Worm (Caenorhabditis elegans) whole organism, young adult: ENCODE measurements around the gene C14E2.3.

Experiments used
- B0019.2 ChIP-seq: fragments of 200-800 bp; sonication (Bioruptor generic); conservative IDR thresholded peaks from 2 replicates; pipeline ENCODE4 v1.3.6; 2022; ENCODE audit warnings: missing genetic modification reagents, missing genetic modification characterization, missing compliant biosample characterization
- B0261.1 ChIP-seq: sonication (generic microtip); optimal IDR thresholded peaks from 2 replicates; lab custom pipeline; 2016; ENCODE audit warnings: mild to moderate bottlenecking, missing genetic modification characterization, moderate library complexity, missing compliant biosample characterization
- B0336.3 ChIP-seq: fragments of 200-800 bp; sonication (Bioruptor generic); IDR thresholded peaks from 2 replicates; pipeline ENCODE4 v1.3.6; 2022; ENCODE audit warnings: missing genetic modification characterization, missing compliant biosample characterization
- C06A6.2 ChIP-seq: fragments of 200-800 bp; sonication (Bioruptor generic); conservative IDR thresholded peaks from 2 replicates; pipeline ENCODE4 v1.3.6; 2022; ENCODE audit warnings: missing genetic modification characterization, missing compliant biosample characterization
- F10E7.11 ChIP-seq: sonication (generic microtip); optimal IDR thresholded peaks from 2 replicates; lab custom pipeline; 2017; ENCODE audit warnings: mild to moderate bottlenecking, missing genetic modification characterization, moderate library complexity, missing compliant biosample characterization
- F39B2.1 ChIP-seq: fragments of 200-800 bp; sonication (Bioruptor generic); IDR thresholded peaks from 2 replicates; pipeline ENCODE4 v1.3.6; 2022; ENCODE audit warnings: missing genetic modification reagents, missing genetic modification characterization, missing compliant biosample characterization
- K11D2.4 ChIP-seq: fragments of 200-800 bp; sonication (Bioruptor generic); IDR thresholded peaks from 2 replicates; pipeline ENCODE4 v1.3.6; 2022; ENCODE audit warnings: missing genetic modification reagents, missing genetic modification characterization, missing compliant biosample characterization
- T07F8.4 ChIP-seq: sonication (generic microtip); optimal IDR thresholded peaks from 2 replicates; lab custom pipeline; 2016; ENCODE audit warnings: mild to moderate bottlenecking, missing genetic modification characterization, moderate library complexity, missing compliant biosample characterization
- T26A5.8 ChIP-seq: sonication (generic microtip); optimal IDR thresholded peaks from 2 replicates; lab custom pipeline; 2016; ENCODE audit warnings: missing genetic modification characterization, missing compliant biosample characterization
- Y53F4B.3 ChIP-seq: fragments of 200-800 bp; sonication (Bioruptor generic); IDR thresholded peaks from 2 replicates; pipeline ENCODE4 v1.3.6; 2022; ENCODE audit warnings: missing genetic modification reagents, missing genetic modification characterization, missing compliant biosample characterization
- Y79H2A.3 ChIP-seq: fragments of 200-800 bp; sonication (Bioruptor generic); conservative IDR thresholded peaks from 2 replicates; pipeline ENCODE4 v1.3.6; 2022; ENCODE audit warnings: missing genetic modification reagents, missing genetic modification characterization, missing compliant biosample characterization
- akir-1 ChIP-seq: fragments of 200-800 bp; sonication (Bioruptor generic); optimal IDR thresholded peaks from 2 replicates; lab custom pipeline; 2018; ENCODE audit warnings: mild to moderate bottlenecking, missing genetic modification characterization, moderate library complexity, missing compliant biosample characterization
- atf-7 ChIP-seq: sonication (generic microtip); optimal IDR thresholded peaks from 2 replicates; lab custom pipeline; 2017; ENCODE audit warnings: mild to moderate bottlenecking, missing genetic modification characterization, missing compliant biosample characterization
- attf-5 ChIP-seq: fragments of 200-800 bp; sonication (Bioruptor generic); optimal IDR thresholded peaks from 2 replicates; lab custom pipeline; 2018; ENCODE audit warnings: mild to moderate bottlenecking, missing genetic modification characterization, missing compliant biosample characterization
- bed-1 ChIP-seq: fragments of 200-800 bp; sonication (Bioruptor generic); IDR thresholded peaks from 2 replicates; pipeline ENCODE4 v1.3.6; 2022; ENCODE audit warnings: missing genetic modification reagents, missing genetic modification characterization, missing compliant biosample characterization
- ceh-27 ChIP-seq: fragments of 200-800 bp; sonication (Bioruptor generic); optimal IDR thresholded peaks from 2 replicates; lab custom pipeline; 2018; ENCODE audit warnings: mild to moderate bottlenecking, missing genetic modification characterization, moderate library complexity, missing compliant biosample characterization
- ceh-79 ChIP-seq: sonication (generic microtip); optimal IDR thresholded peaks from 2 replicates; lab custom pipeline; 2017; ENCODE audit warnings: mild to moderate bottlenecking, missing genetic modification characterization, missing compliant biosample characterization
- dox-1 ChIP-seq: fragments of 200-800 bp; sonication (Bioruptor generic); IDR thresholded peaks from 2 replicates; pipeline ENCODE4 v1.3.6; 2022; ENCODE audit warnings: missing genetic modification reagents, missing genetic modification characterization, missing compliant biosample characterization
- dpff-1 ChIP-seq: sonication (generic microtip); optimal IDR thresholded peaks from 2 replicates; lab custom pipeline; 2017; ENCODE audit warnings: mild to moderate bottlenecking, missing genetic modification characterization, missing compliant biosample characterization
- efl-1 ChIP-seq: fragments of 150-350 bp; optimal IDR thresholded peaks from 2 replicates; lab custom pipeline; 2014; ENCODE audit warnings: missing biosample characterization, missing genetic modification reagents, missing genetic modification characterization
- egl-18 ChIP-seq: fragments of 200-800 bp; sonication (Bioruptor generic); IDR thresholded peaks from 2 replicates; pipeline ENCODE4 v1.3.6; 2022; ENCODE audit warnings: missing genetic modification reagents, missing genetic modification characterization, missing compliant biosample characterization
- egl-44 ChIP-seq: fragments of 200-800 bp; sonication (Bioruptor generic); IDR thresholded peaks from 2 replicates; pipeline ENCODE4 v1.3.6; 2022; ENCODE audit warnings: missing genetic modification reagents, missing genetic modification characterization, missing compliant biosample characterization
- ets-4 ChIP-seq: fragments of 200-800 bp; sonication (Bioruptor generic); optimal IDR thresholded peaks from 2 replicates; lab custom pipeline; 2018; ENCODE audit warnings: mild to moderate bottlenecking, missing genetic modification characterization, missing compliant biosample characterization
- him-1 ChIP-seq: sonication (generic microtip); optimal IDR thresholded peaks from 2 replicates; lab custom pipeline; 2016; ENCODE audit warnings: missing genotype, missing genetic modification reagents, missing genetic modification characterization, missing compliant biosample characterization
- hmg-1.2 ChIP-seq: fragments of 200-800 bp; sonication (Bioruptor generic); IDR thresholded peaks from 2 replicates; pipeline ENCODE4 v1.3.6; 2022; ENCODE audit warnings: missing genetic modification reagents, missing genetic modification characterization, missing compliant biosample characterization
- hmg-20 ChIP-seq: fragments of 200-800 bp; sonication (Bioruptor generic); IDR thresholded peaks from 2 replicates; pipeline ENCODE4 v1.3.6; 2022; ENCODE audit warnings: missing genetic modification reagents, missing genetic modification characterization, missing compliant biosample characterization
- lag-1 ChIP-seq: fragments of 200-800 bp; sonication (Bioruptor generic); IDR thresholded peaks from 2 replicates; pipeline ENCODE4 v1.3.6; 2022; ENCODE audit warnings: missing genetic modification reagents, missing genetic modification characterization, missing compliant biosample characterization
- lin-26 ChIP-seq: fragments of 200-800 bp; sonication (Bioruptor generic); IDR thresholded peaks from 2 replicates; pipeline ENCODE4 v1.3.6; 2022; ENCODE audit warnings: missing genetic modification reagents, missing genetic modification characterization, missing compliant biosample characterization
- lin-35 ChIP-seq, 3 experiments: fragments of 150-350 bp in 2 of 3; sonication (generic microtip) in 1 of 3; optimal IDR thresholded peaks; 2 replicates each; lab custom pipeline; 2014 to 2018; ENCODE audit warnings: missing biosample characterization in 3 of 3, missing genetic modification characterization in 3 of 3, missing genetic modification reagents in 3 of 3
- lir-1 ChIP-seq: fragments of 200-800 bp; sonication (Bioruptor generic); conservative IDR thresholded peaks from 2 replicates; pipeline ENCODE4 v1.3.6; 2022; ENCODE audit warnings: missing genetic modification reagents, missing genetic modification characterization, missing compliant biosample characterization
- lsy-27 ChIP-seq: sonication (generic microtip); optimal IDR thresholded peaks from 2 replicates; lab custom pipeline; 2017; ENCODE audit warnings: missing genetic modification characterization, mild to moderate bottlenecking, missing compliant biosample characterization, antibody characterized with exemption, missing genotype, borderline replicate concordance; ENCODE audit not compliant: insufficient read depth
- madf-3 ChIP-seq: fragments of 200-800 bp; sonication (Bioruptor generic); IDR thresholded peaks from 2 replicates; pipeline ENCODE4 v1.3.6; 2022; ENCODE audit warnings: missing genetic modification reagents, missing genetic modification characterization, missing compliant biosample characterization
- mcd-1 ChIP-seq: fragments of 200-800 bp; sonication (Bioruptor generic); IDR thresholded peaks from 2 replicates; pipeline ENCODE4 v1.3.6; 2022; ENCODE audit warnings: missing genetic modification reagents, missing genetic modification characterization, missing compliant biosample characterization
- mes-4 ChIP-seq: sonication (generic microtip); optimal IDR thresholded peaks from 2 replicates; lab custom pipeline; 2016; ENCODE audit warnings: missing genotype, missing genetic modification characterization, missing compliant biosample characterization
- mxl-1 ChIP-seq: sonication (generic microtip); optimal IDR thresholded peaks from 2 replicates; lab custom pipeline; 2016; ENCODE audit warnings: missing genetic modification characterization, missing compliant biosample characterization
- nhr-120 ChIP-seq: fragments of 200-800 bp; sonication (Bioruptor generic); IDR thresholded peaks from 2 replicates; pipeline ENCODE4 v1.3.6; 2022; ENCODE audit warnings: missing genetic modification characterization, missing compliant biosample characterization
- pbrm-1 ChIP-seq: fragments of 200-800 bp; sonication (Bioruptor generic); IDR thresholded peaks from 2 replicates; pipeline ENCODE4 v1.3.6; 2022; ENCODE audit warnings: missing genetic modification reagents, missing genetic modification characterization, missing compliant biosample characterization
- rcor-1 ChIP-seq: fragments of 200-800 bp; sonication (Bioruptor generic); IDR thresholded peaks from 2 replicates; pipeline ENCODE4 v1.3.6; 2022; ENCODE audit warnings: missing genetic modification reagents, missing genetic modification characterization, missing compliant biosample characterization
- rec-8 ChIP-seq, 2 experiments: sonication (generic microtip); optimal IDR thresholded peaks; 2 replicates each; lab custom pipeline; 2016; ENCODE audit warnings: mild to moderate bottlenecking in 2 of 2, missing genetic modification characterization in 2 of 2, missing genetic modification reagents in 2 of 2, missing genotype in 2 of 2, missing biosample characterization in 1 of 2, missing compliant biosample characterization in 1 of 2, moderate library complexity in 1 of 2
- repo-1 ChIP-seq: sonication (generic microtip); optimal IDR thresholded peaks from 2 replicates; lab custom pipeline; 2017; ENCODE audit warnings: mild to moderate bottlenecking, missing genetic modification characterization, missing compliant biosample characterization
- snpc-4 ChIP-seq, 5 experiments: fragments of 150-350 bp in 1 of 5; sonication (generic microtip) in 4 of 5; optimal IDR thresholded peaks; 2 replicates each; lab custom pipeline; 2014 to 2018; ENCODE audit warnings: missing genetic modification characterization in 5 of 5, missing biosample characterization in 3 of 5, antibody characterized with exemption in 2 of 5, mild to moderate bottlenecking in 2 of 5, missing compliant biosample characterization in 2 of 5, missing genotype in 2 of 5, moderate library complexity in 2 of 5, missing genetic modification reagents in 1 of 5
- tbx-9 ChIP-seq: sonication (generic microtip); optimal IDR thresholded peaks from 2 replicates; lab custom pipeline; 2016; ENCODE audit warnings: borderline replicate concordance, missing genetic modification characterization, inconsistent platforms, missing compliant biosample characterization
- unc-130 ChIP-seq: sonication (generic microtip); optimal IDR thresholded peaks from 2 replicates; lab custom pipeline; 2016; ENCODE audit warnings: missing genetic modification reagents, missing genetic modification characterization, missing compliant biosample characterization
- zfh-2 ChIP-seq: fragments of 200-800 bp; sonication (Bioruptor generic); conservative IDR thresholded peaks from 2 replicates; pipeline ENCODE4 v1.3.6; 2022; ENCODE audit warnings: missing genetic modification reagents, missing genetic modification characterization, missing compliant biosample characterization
- zim-3 ChIP-seq: sonication (generic microtip); optimal IDR thresholded peaks from 2 replicates; lab custom pipeline; 2017; ENCODE audit warnings: mild to moderate bottlenecking, missing genetic modification characterization, moderate library complexity, missing compliant biosample characterization
- ztf-18 ChIP-seq: sonication (generic microtip); optimal IDR thresholded peaks from 2 replicates; lab custom pipeline; 2016; ENCODE audit warnings: missing genotype, mild to moderate bottlenecking, missing genetic modification characterization, missing compliant biosample characterization
- ztf-25 ChIP-seq: fragments of 200-800 bp; sonication (Bioruptor generic); IDR thresholded peaks from 2 replicates; pipeline ENCODE4 v1.3.6; 2022; ENCODE audit warnings: missing genetic modification reagents, missing genetic modification characterization, missing compliant biosample characterization
- ztf-26 ChIP-seq: sonication (generic microtip); optimal IDR thresholded peaks from 2 replicates; lab custom pipeline; 2017; ENCODE audit warnings: missing genetic modification characterization, missing compliant biosample characterization

The C14E2.3 gene

DNA sequence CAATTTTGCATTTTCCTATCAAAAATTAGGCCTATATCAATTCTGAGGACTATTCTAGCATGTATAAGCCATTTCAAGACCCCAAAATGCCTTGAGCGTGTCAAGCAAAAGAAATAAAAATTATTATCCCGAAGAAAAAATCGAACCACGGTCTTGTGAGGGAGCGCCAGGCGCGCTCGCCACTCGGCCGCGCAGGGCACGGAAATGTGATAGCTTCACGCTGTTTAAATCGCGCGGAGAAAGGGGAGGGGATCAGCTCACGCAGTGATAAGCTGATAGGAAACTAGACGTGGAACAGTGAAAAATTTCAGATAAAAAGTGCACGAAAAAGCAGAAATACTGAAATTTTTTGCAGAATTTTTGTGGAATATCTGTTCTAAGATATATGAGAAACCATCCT is 26.4 kb upstream of the C14E2.3 start (continued):
- peak; percentile 59; the same call in 1 of the 2 replicates for TF ChIP-seq B0336.3 (GFP tag; lab: Robert Waterston, UW)
- TF ChIP-seq lir-1 (GFP tag; lab: Robert Waterston, UW), result 0 out of 2 replicates have a peak, but pooled peaks have one; percentile 33
- no peak for TF ChIP-seq bed-1 (GFP tag; lab: Robert Waterston, UW)
- TF ChIP-seq atf-7, result peak; percentile 55
- TF ChIP-seq rcor-1 (GFP tag; lab: Robert Waterston, UW), result peak; percentile 64
- no peak for TF ChIP-seq dpff-1 (tag; lab: Kevin White, UChicago)
- peak; percentile 76; the same call in 1 of the 2 replicates for TF ChIP-seq ztf-25 (GFP tag; lab: Robert Waterston, UW)
- TF ChIP-seq mxl-1 (tag; lab: Kevin White, UChicago), result peak; percentile 70
- TF ChIP-seq egl-18 (GFP tag; lab: Robert Waterston, UW), result no peak
- no peak for TF ChIP-seq Y53F4B.3
- TF ChIP-seq K11D2.4 (GFP tag; lab: Robert Waterston, UW), result peak; percentile 64
- TF ChIP-seq zfh-2 (GFP tag; lab: Robert Waterston, UW), result peak; percentile 87
- peak; percentile 50 to 88 for TF ChIP-seq rec-8 (tag; optimal IDR thresholded peaks at IDR 0.05; lab: Kevin White, UChicago)
- TF ChIP-seq T07F8.4 (tag; lab: Kevin White, UChicago), result peak; percentile 56
- no peak for TF ChIP-seq lag-1 (GFP tag; lab: Robert Waterston, UW)
- TF ChIP-seq C06A6.2 (GFP tag; lab: Robert Waterston, UW), result no peak
- TF ChIP-seq attf-5 (GFP tag; lab: Kevin White, UChicago), result peak; percentile 71
- peak; percentile 35 for TF ChIP-seq repo-1 (tag; lab: Kevin White, UChicago)
- TF ChIP-seq egl-44 (GFP tag; lab: Robert Waterston, UW), result peak; percentile 71; the same call in 1 of the 2 replicates
- TF ChIP-seq ceh-27 (GFP tag; lab: Kevin White, UChicago), result peak; percentile 50
- TF ChIP-seq dox-1, result peak; percentile 73
- TF ChIP-seq unc-130 (GFP tag; lab: Kevin White, UChicago), result peak; percentile 45
- no peak for TF ChIP-seq T26A5.8 (tag; lab: Kevin White, UChicago)
- TF ChIP-seq efl-1 (GFP tag; lab: Kevin White, UChicago), result no peak
- TF ChIP-seq mcd-1 (GFP tag; lab: Robert Waterston, UW), result peak; percentile 36; the same call in 1 of the 2 replicates
- TF ChIP-seq akir-1, result no peak
- TF ChIP-seq hmg-20, result 0 out of 2 replicates have a peak, but pooled peaks have one; percentile 14
- TF ChIP-seq pbrm-1 (GFP tag; lab: Robert Waterston, UW), result peak; percentile 64; the same call in 1 of the 2 replicates
- TF ChIP-seq B0019.2 (GFP tag; lab: Robert Waterston, UW), result no peak
- TF ChIP-seq tbx-9, result no peak
- no peak for TF ChIP-seq lsy-27 (tag; lab: Kevin White, UChicago)
- no peak for TF ChIP-seq F39B2.1 (GFP tag; lab: Robert Waterston, UW)
- TF ChIP-seq zim-3 (tag; lab: Kevin White, UChicago), result peak; percentile 83
- TF ChIP-seq lin-35 (GFP tag; optimal IDR thresholded peaks at IDR 0.05; lab: Kevin White, UChicago), result no peak
- TF ChIP-seq snpc-4 (GFP tag; optimal IDR thresholded peaks at IDR 0.05; lab: Kevin White, UChicago), result peak; percentile 56
- peak in 3 of 4 experiments; percentile 63 to 71 (median 70) for TF ChIP-seq snpc-4 (tag; optimal IDR thresholded peaks at IDR 0.05; lab: Kevin White, UChicago)
- peak; percentile 61 for TF ChIP-seq ztf-18
- peak; percentile 78 for TF ChIP-seq hmg-1.2 (GFP tag; lab: Robert Waterston, UW)
- TF ChIP-seq lin-26 (GFP tag; lab: Robert Waterston, UW), result peak; percentile 84
- peak; percentile 43 for TF ChIP-seq mes-4 (tag; lab: Kevin White, UChicago)
- no peak for TF ChIP-seq madf-3
- no peak for TF ChIP-seq F10E7.11 (tag; lab: Kevin White, UChicago)
- TF ChIP-seq B0261.1 (tag; lab: Kevin White, UChicago), result peak; percentile 96
- peak; percentile 37 for TF ChIP-seq ets-4
- peak; percentile 64 for TF ChIP-seq ztf-26 (tag; lab: Kevin White, UChicago)
- peak; percentile 68 for TF ChIP-seq ceh-79
- peak; percentile 93 for TF ChIP-seq him-1 (tag; lab: Kevin White, UChicago)
- TF ChIP-seq nhr-120 (GFP tag; lab: Robert Waterston, UW), result no peak
- no peak for TF ChIP-seq Y79H2A.3 (GFP tag; lab: Robert Waterston, UW)
